Worm (Caenorhabditis elegans) whole organism, L4/young adult: ENCODE measurements around the gene F45E1.2.

Experiments used
- W03F9.2 ChIP-seq: fragments of 150-350 bp; optimal IDR thresholded peaks from 2 replicates; lab custom pipeline; 2014; ENCODE audit warnings: missing biosample characterization, missing genetic modification characterization
- dao-5 ChIP-seq: sonication (generic microtip); optimal IDR thresholded peaks from 2 replicates; lab custom pipeline; 2016; ENCODE audit warnings: missing genotype, missing genetic modification characterization, moderate library complexity, missing compliant biosample characterization
- him-1 ChIP-seq: sonication (generic microtip); optimal IDR thresholded peaks from 2 replicates; lab custom pipeline; 2016; ENCODE audit warnings: missing genotype, missing genetic modification reagents, missing genetic modification characterization, missing compliant biosample characterization

DNA sequence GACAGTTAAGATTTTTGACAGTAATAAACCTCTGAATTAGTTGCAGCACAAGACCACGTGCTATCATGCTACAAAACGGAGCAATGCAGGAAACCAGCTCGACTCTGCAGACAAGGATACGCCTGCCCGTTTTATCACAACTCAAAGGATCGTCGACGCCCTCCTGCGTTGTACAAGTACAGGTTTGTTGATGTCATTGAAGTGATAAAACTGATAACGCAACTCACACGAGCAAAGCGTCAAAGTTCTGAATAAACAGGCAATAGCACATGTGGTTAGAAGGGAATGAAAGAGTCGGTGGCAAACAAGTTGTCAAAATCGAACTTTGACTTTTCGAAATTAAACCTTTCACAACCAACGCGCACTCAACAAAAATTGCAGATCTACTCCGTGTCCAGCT, 19.2 kb downstream of the F45E1.2 start:
- TF ChIP-seq him-1: no peak
- no peak for TF ChIP-seq dao-5 (tag; lab: Kevin White, UChicago)
- no peak for TF ChIP-seq W03F9.2 (tag; lab: Kevin White, UChicago)
